Worm (Caenorhabditis elegans) whole organism, L4 larva: ENCODE data around the gene col-68.

Experiments used
- R02D3.7 ChIP-seq: fragments of 150-350 bp; sonication (generic microtip); optimal IDR thresholded peaks from 3 replicates; lab custom pipeline; 2014; ENCODE audit warnings: missing biosample characterization, missing genetic modification characterization
- Y75B8A.6 ChIP-seq: fragments of 200-800 bp; sonication (Bioruptor generic); IDR thresholded peaks from 2 replicates; pipeline ENCODE4 v1.3.6; 2022; ENCODE audit warnings: missing genetic modification reagents, missing genetic modification characterization, missing compliant biosample characterization
- aha-1 ChIP-seq: fragments of 150-350 bp; peaks from one replicate; lab custom pipeline; 2014; ENCODE audit warnings: missing biosample characterization, missing genetic modification characterization
- aly-2 ChIP-seq: sonication (generic microtip); optimal IDR thresholded peaks from 2 replicates; lab custom pipeline; 2018; ENCODE audit warnings: missing biosample characterization, missing genetic modification characterization
- ama-1 ChIP-seq: fragments of 150-350 bp; optimal IDR thresholded peaks from 2 replicates; lab custom pipeline; 2014; ENCODE audit warnings: inconsistent platforms, mixed read lengths
- ces-1 ChIP-seq: fragments of 150-350 bp; sonication (generic microtip); optimal IDR thresholded peaks from 4 replicates; lab custom pipeline; 2014; ENCODE audit warnings: missing biosample characterization, missing genetic modification reagents, missing genetic modification characterization
- ctbp-1 ChIP-seq: fragments of 200-800 bp; sonication (Bioruptor generic); IDR thresholded peaks from 2 replicates; pipeline ENCODE4 v1.3.6; 2022; ENCODE audit warnings: missing genetic modification reagents, missing genetic modification characterization, missing compliant biosample characterization
- daf-12 ChIP-seq: fragments of 150-350 bp; optimal IDR thresholded peaks from 2 replicates; lab custom pipeline; 2014; ENCODE audit warnings: missing biosample characterization, missing genetic modification reagents, missing genetic modification characterization
- daf-8 ChIP-seq: fragments of 200-800 bp; sonication (Bioruptor generic); IDR thresholded peaks from 2 replicates; pipeline ENCODE4 v1.3.6; 2022; ENCODE audit warnings: missing genetic modification characterization, missing compliant biosample characterization
- dmd-6 ChIP-seq: fragments of 200-800 bp; sonication (Bioruptor generic); IDR thresholded peaks from 2 replicates; pipeline ENCODE4 v1.3.6; 2022; ENCODE audit warnings: missing genetic modification reagents, missing genetic modification characterization, missing compliant biosample characterization
- dmd-8 ChIP-seq: fragments of 200-800 bp; sonication (Bioruptor generic); IDR thresholded peaks from 2 replicates; pipeline ENCODE4 v1.3.6; 2022; ENCODE audit warnings: missing genetic modification characterization, missing compliant biosample characterization
- egl-27 ChIP-seq: sonication (generic microtip); optimal IDR thresholded peaks from 3 replicates; lab custom pipeline; 2017; ENCODE audit warnings: missing biosample characterization, missing genetic modification reagents, missing genetic modification characterization
- fkh-10 ChIP-seq: fragments of 150-350 bp; optimal IDR thresholded peaks from 2 replicates; lab custom pipeline; 2014; ENCODE audit warnings: missing biosample characterization, missing genetic modification reagents, missing genetic modification characterization
- hlh-11 ChIP-seq: fragments of 200-800 bp; sonication (Bioruptor generic); optimal IDR thresholded peaks from 2 replicates; lab custom pipeline; 2018; ENCODE audit warnings: mild to moderate bottlenecking, missing genetic modification characterization, missing compliant biosample characterization
- hmg-1.1 ChIP-seq: fragments of 200-800 bp; sonication (Bioruptor generic); IDR thresholded peaks from 2 replicates; pipeline ENCODE4 v1.3.6; 2022; ENCODE audit warnings: missing genetic modification reagents, missing genetic modification characterization, missing compliant biosample characterization
- lin-1 ChIP-seq: fragments of 200-800 bp; sonication (Bioruptor generic); IDR thresholded peaks from 2 replicates; pipeline ENCODE4 v1.3.6; 2022; ENCODE audit warnings: missing genetic modification reagents, missing genetic modification characterization, missing compliant biosample characterization
- lin-29 ChIP-seq: fragments of 200-800 bp; sonication (Bioruptor generic); IDR thresholded peaks from 2 replicates; pipeline ENCODE4 v1.3.6; 2022; ENCODE audit warnings: missing genetic modification reagents, missing genetic modification characterization, missing compliant biosample characterization
- mes-2 ChIP-seq: sonication (generic microtip); optimal IDR thresholded peaks from 2 replicates; lab custom pipeline; 2016; ENCODE audit warnings: missing genotype, mild to moderate bottlenecking, missing genetic modification characterization, missing compliant biosample characterization; ENCODE audit not compliant: poor library complexity, severe bottlenecking
- mxl-2 ChIP-seq: fragments of 200-800 bp; sonication (Bioruptor generic); conservative IDR thresholded peaks from 2 replicates; pipeline ENCODE4 v1.3.6; 2022; ENCODE audit warnings: missing genetic modification reagents, missing genetic modification characterization, missing compliant biosample characterization
- nhr-237 ChIP-seq: sonication (generic microtip); optimal IDR thresholded peaks from 2 replicates; lab custom pipeline; 2017; ENCODE audit warnings: missing biosample characterization, missing genetic modification characterization
- nhr-28 ChIP-seq: fragments of 150-350 bp; optimal IDR thresholded peaks from 2 replicates; lab custom pipeline; 2014; ENCODE audit warnings: missing biosample characterization, missing genetic modification characterization
- nhr-76 ChIP-seq: fragments of 150-350 bp; optimal IDR thresholded peaks from 2 replicates; lab custom pipeline; 2014; ENCODE audit warnings: missing biosample characterization, missing genetic modification characterization
- php-3 ChIP-seq: fragments of 200-800 bp; sonication (Bioruptor generic); IDR thresholded peaks from 2 replicates; pipeline ENCODE4 v1.3.6; 2022; ENCODE audit warnings: missing genetic modification reagents, missing genetic modification characterization, missing compliant biosample characterization
- pqm-1 ChIP-seq: sonication (generic microtip); optimal IDR thresholded peaks from 2 replicates; lab custom pipeline; 2017; ENCODE audit warnings: missing biosample characterization, missing genetic modification characterization
- rbr-2 ChIP-seq: sonication (generic microtip); optimal IDR thresholded peaks from 2 replicates; lab custom pipeline; 2016; ENCODE audit warnings: missing genotype, missing genetic modification characterization, missing compliant biosample characterization
- spr-1 ChIP-seq: sonication (generic microtip); optimal IDR thresholded peaks from 2 replicates; lab custom pipeline; 2016; ENCODE audit warnings: mild to moderate bottlenecking, missing genetic modification characterization, missing compliant biosample characterization
- spr-3 ChIP-seq: fragments of 200-800 bp; sonication (Bioruptor generic); optimal IDR thresholded peaks from 2 replicates; lab custom pipeline; 2018; ENCODE audit warnings: mild to moderate bottlenecking, missing genetic modification characterization, missing compliant biosample characterization
- unc-62 ChIP-seq, 3 experiments: fragments of 150-350 bp in 1 of 3; sonication (generic microtip); optimal IDR thresholded peaks in 2 of 3; peaks in 1 of 3; 1 replicate in 1 of 3; 2 replicates in 2 of 3; lab custom pipeline; 2014 to 2017; ENCODE audit warnings: missing biosample characterization in 3 of 3, missing genetic modification characterization in 3 of 3, missing genetic modification reagents in 3 of 3, missing genotype in 1 of 3
- zip-2 ChIP-seq: fragments of 150-350 bp; optimal IDR thresholded peaks from 2 replicates; lab custom pipeline; 2014; ENCODE audit warnings: missing biosample characterization, missing genetic modification characterization

col-68 gene

DNA sequence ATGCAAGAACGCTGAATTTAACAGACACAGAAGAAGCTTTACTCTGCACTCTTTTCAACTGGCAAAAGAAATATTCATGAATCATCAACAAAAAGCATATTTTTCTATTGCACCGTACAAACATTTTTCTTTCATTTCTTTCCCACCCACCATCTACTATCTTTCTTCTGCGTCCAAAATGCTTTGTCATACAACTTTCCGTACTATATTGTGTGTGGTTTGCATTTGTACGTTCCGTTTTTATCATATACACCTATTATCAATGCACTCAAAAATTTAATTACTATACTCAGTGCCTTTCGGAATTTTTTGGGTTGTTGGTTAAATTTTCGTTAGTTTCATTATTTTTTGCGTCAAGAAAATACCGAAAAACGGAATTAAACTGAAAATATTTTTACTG is 36.7 kb upstream of the col-68 start:
- no peak for TF ChIP-seq R02D3.7 (tag; lab: Kevin White, UChicago)
- no peak for TF ChIP-seq lin-1 (GFP tag; lab: Robert Waterston, UW)
- no peak for TF ChIP-seq nhr-237
- peak; percentile 65 for TF ChIP-seq nhr-28 (tag; lab: Kevin White, UChicago)
- TF ChIP-seq fkh-10 (GFP tag; lab: Kevin White, UChicago): no peak
- no peak for TF ChIP-seq nhr-76
- TF ChIP-seq spr-3 (GFP tag; lab: Kevin White, UChicago): no peak
- TF ChIP-seq unc-62 (GFP tag; optimal IDR thresholded peaks at IDR 0.05 in 1 of 2; lab: Kevin White, UChicago): peak in 1 of 2 experiments; percentile 86
- TF ChIP-seq unc-62 (tag; optimal IDR thresholded peaks at IDR 0.05; lab: Kevin White, UChicago): no peak
- peak; percentile 79 for TF ChIP-seq pqm-1 (tag; lab: Kevin White, UChicago)
- TF ChIP-seq hmg-1.1: no peak
- no peak for TF ChIP-seq dmd-6 (GFP tag; lab: Robert Waterston, UW)
- TF ChIP-seq aly-2 (tag; lab: Kevin White, UChicago): no peak
- TF ChIP-seq hlh-11 (tag; lab: Kevin White, UChicago): no peak

DNA sequence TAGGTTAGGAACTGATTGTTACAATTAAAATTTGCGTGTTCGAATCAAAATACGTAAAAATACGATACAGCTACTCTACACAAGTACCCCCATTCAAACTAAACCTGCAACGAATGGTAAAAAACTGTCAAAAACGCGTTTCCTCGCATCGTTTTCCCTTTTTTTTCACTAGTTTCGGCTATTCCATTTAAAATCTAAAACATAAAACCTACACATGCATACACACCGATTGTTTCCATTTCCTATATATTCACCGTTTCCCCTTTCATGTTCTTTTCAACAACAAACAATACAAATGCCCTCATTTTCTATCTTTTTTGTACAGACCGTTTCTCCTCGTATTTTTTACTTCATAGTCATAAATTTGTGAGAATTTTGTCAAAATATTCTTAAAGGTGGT is 35.6 kb upstream of the col-68 start:
- TF ChIP-seq aha-1 (peak; percentile 77), ctbp-1 (GFP tag; lab: Robert Waterston, UW) (no peak)
- TF ChIP-seq, all 104 proteins: peak for 1

DNA sequence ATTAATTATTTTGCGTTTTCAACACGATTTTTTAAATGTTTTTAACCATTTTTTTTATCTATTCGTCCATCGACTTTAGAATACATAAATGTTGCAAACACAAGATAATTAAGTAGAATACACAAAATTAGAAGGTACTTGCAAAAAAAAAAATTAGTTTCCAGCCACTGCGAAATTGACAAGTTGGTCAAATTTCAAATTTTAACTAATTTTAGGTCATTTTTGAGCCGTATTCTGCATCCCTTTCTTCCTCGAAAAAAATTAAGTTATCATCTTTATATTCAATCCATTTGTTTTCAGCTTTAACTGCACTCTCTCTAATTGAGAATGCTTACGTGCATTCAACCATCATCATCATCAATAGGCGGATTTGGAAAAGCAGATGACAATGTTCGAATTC is 35.0 kb upstream of the col-68 start, which contains the start of gene egl-26:
egl-26 (plus strand) TSS at position 301 of the 400 bp plus-strand sequence.
- TF ChIP-seq egl-27 (tag; lab: Kevin White, UChicago) (no peak), unc-62 (GFP tag; optimal IDR thresholded peaks at IDR 0.05 in 1 of 2; lab: Kevin White, UChicago) (peak in 1 of 2 experiments; percentile 77), unc-62 (tag; optimal IDR thresholded peaks at IDR 0.05; lab: Kevin White, UChicago) (no peak)

DNA sequence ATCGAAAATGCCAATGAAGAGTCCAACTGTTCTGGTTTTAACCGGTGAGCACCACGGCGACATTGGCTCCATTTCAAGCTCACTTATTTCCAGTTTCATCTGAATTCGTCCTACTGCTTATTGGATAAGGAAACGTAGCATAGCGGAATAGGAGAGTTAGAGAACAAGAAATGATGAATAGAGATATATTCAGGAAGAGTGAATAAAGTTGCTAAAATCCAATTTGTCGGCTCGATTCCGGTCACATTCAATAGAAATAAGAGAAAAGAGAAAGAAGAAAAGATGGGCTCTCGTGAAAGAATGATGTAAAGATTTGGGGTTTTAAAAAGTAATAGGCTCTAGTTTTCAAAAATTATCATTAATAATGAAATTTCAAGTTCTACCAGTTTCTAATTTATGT is 31.0 kb upstream of the col-68 start:
- TF ChIP-seq fkh-10 (GFP tag; lab: Kevin White, UChicago): peak; percentile 94
- no peak for TF ChIP-seq daf-12 (tag; lab: Kevin White, UChicago)
- peak; percentile 75 for TF ChIP-seq ces-1 (GFP tag; lab: Kevin White, UChicago)
- no peak for TF ChIP-seq ama-1 (lab: Kevin White, UChicago)
- no peak for TF ChIP-seq dmd-8 (GFP tag; lab: Robert Waterston, UW)
- no peak for TF ChIP-seq mxl-2 (GFP tag; lab: Robert Waterston, UW)
- TF ChIP-seq php-3 (GFP tag; lab: Robert Waterston, UW): no peak
- TF ChIP-seq ctbp-1 (GFP tag; lab: Robert Waterston, UW): peak; percentile 57; the same call in 1 of the 2 replicates

DNA sequence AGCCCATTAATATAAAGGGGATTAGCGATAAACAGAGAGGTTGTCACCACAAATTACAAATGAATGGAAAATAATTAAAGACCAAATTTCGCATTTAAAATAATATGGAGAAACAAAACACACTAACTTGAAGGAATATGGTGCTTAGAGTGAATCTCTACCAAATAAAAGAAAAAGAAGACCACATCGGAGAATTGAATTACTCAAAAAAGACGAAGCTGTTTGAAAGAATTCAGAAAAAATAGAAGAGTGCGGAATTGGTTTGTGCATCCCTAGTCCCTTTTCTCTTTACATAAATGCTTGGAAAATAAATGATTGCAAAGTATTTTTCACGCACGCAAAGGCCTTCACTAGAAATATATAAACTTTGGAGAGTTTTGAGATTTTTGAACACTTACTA is 30.4 kb upstream of the col-68 start:
- TF ChIP-seq zip-2 (tag; lab: Kevin White, UChicago) (no peak), rbr-2 (tag; lab: Kevin White, UChicago) (no peak), spr-1 (no peak), ces-1 (GFP tag; lab: Kevin White, UChicago) (peak; percentile 26), mes-2 (tag; lab: Kevin White, UChicago) (no peak), lin-29 (GFP tag; lab: Robert Waterston, UW) (no peak), aha-1 (peak; percentile 86)
- TF ChIP-seq, all 104 proteins: peak for 2

DNA sequence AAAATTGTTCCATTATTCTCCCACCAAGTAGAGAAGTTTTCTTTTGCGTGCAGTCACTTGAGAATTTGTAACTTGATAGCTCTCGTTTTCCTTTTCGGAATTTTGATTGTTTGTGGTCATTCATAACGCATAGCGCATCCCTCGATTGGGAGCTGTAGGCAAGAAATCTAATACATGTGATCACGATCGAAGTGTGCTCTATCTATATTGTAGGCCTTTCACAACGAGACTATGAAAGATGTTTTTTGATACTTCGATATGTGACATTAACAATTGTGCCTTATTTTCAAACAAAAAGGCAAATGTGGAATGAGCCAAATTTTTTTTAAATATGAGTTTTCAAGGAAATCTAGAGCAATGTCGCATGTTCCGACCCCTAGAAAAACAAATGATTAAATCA is 28.5 kb upstream of the col-68 start:
- TF ChIP-seq dmd-6 (GFP tag; lab: Robert Waterston, UW) (no peak), fkh-10 (GFP tag; lab: Kevin White, UChicago) (no peak), Y75B8A.6 (GFP tag; lab: Robert Waterston, UW) (no peak), unc-62 (GFP tag; optimal IDR thresholded peaks at IDR 0.05 in 1 of 2; lab: Kevin White, UChicago) (peak in 1 of 2 experiments; percentile 95), unc-62 (tag; optimal IDR thresholded peaks at IDR 0.05; lab: Kevin White, UChicago) (no peak), dmd-8 (GFP tag; lab: Robert Waterston, UW) (no peak), daf-8 (no peak)
